Worm (Caenorhabditis elegans) whole organism, young adult: Measurements from ENCODE around the gene F53B1.8.

Source experiments
- B0035.1 ChIP-seq: sonication (generic microtip); optimal IDR thresholded peaks from 2 replicates; lab custom pipeline; 2016; ENCODE audit warnings: missing genetic modification characterization, mild to moderate bottlenecking, missing compliant biosample characterization, missing genotype, missing genetic modification reagents
- B0261.1 ChIP-seq: sonication (generic microtip); optimal IDR thresholded peaks from 2 replicates; lab custom pipeline; 2016; ENCODE audit warnings: mild to moderate bottlenecking, missing genetic modification characterization, moderate library complexity, missing compliant biosample characterization
- C06A6.2 ChIP-seq: fragments of 200-800 bp; sonication (Bioruptor generic); conservative IDR thresholded peaks from 2 replicates; pipeline ENCODE4 v1.3.6; 2022; ENCODE audit warnings: missing genetic modification characterization, missing compliant biosample characterization
- D2030.7 ChIP-seq: fragments of 200-800 bp; sonication (Bioruptor generic); IDR thresholded peaks from 2 replicates; pipeline ENCODE4 v1.3.6; 2022; ENCODE audit warnings: missing genetic modification reagents, missing genetic modification characterization, missing compliant biosample characterization
- F22D6.2 ChIP-seq: sonication (generic microtip); optimal IDR thresholded peaks from 2 replicates; lab custom pipeline; 2016; ENCODE audit warnings: mild to moderate bottlenecking, missing genetic modification characterization, missing compliant biosample characterization
- F23B12.7 ChIP-seq: sonication (generic microtip); optimal IDR thresholded peaks from 2 replicates; lab custom pipeline; 2017; ENCODE audit warnings: missing genetic modification characterization, mild to moderate bottlenecking, missing compliant biosample characterization, antibody characterized with exemption, moderate library complexity; ENCODE audit not compliant: insufficient read depth
- F33H1.4 ChIP-seq: fragments of 200-800 bp; sonication (Bioruptor generic); IDR thresholded peaks from 2 replicates; pipeline ENCODE4 v1.3.6; 2022; ENCODE audit warnings: missing genetic modification reagents, missing genetic modification characterization, missing compliant biosample characterization
- F39B2.1 ChIP-seq: fragments of 200-800 bp; sonication (Bioruptor generic); IDR thresholded peaks from 2 replicates; pipeline ENCODE4 v1.3.6; 2022; ENCODE audit warnings: missing genetic modification reagents, missing genetic modification characterization, missing compliant biosample characterization
- T26A5.8 ChIP-seq: sonication (generic microtip); optimal IDR thresholded peaks from 2 replicates; lab custom pipeline; 2016; ENCODE audit warnings: missing genetic modification characterization, missing compliant biosample characterization
- Y79H2A.3 ChIP-seq: fragments of 200-800 bp; sonication (Bioruptor generic); conservative IDR thresholded peaks from 2 replicates; pipeline ENCODE4 v1.3.6; 2022; ENCODE audit warnings: missing genetic modification reagents, missing genetic modification characterization, missing compliant biosample characterization
- ama-1 ChIP-seq, 3 experiments: fragments of 150-350 bp in 1 of 3; sonication (generic microtip) in 2 of 3; optimal IDR thresholded peaks; 2 replicates each; lab custom pipeline; 2014 to 2018; ENCODE audit warnings: missing biosample characterization in 2 of 3, missing genetic modification characterization in 2 of 3, missing genetic modification reagents in 2 of 3
- atf-7 ChIP-seq: sonication (generic microtip); optimal IDR thresholded peaks from 2 replicates; lab custom pipeline; 2017; ENCODE audit warnings: mild to moderate bottlenecking, missing genetic modification characterization, missing compliant biosample characterization
- athp-1 ChIP-seq: sonication (generic microtip); optimal IDR thresholded peaks from 2 replicates; lab custom pipeline; 2017; ENCODE audit warnings: mild to moderate bottlenecking, missing genetic modification characterization, missing compliant biosample characterization
- ccch-3 ChIP-seq: fragments of 200-800 bp; sonication (Bioruptor generic); optimal IDR thresholded peaks from 2 replicates; lab custom pipeline; 2018; ENCODE audit warnings: mild to moderate bottlenecking, missing genetic modification characterization, missing compliant biosample characterization
- ceh-58 ChIP-seq: fragments of 200-800 bp; sonication (Bioruptor generic); IDR thresholded peaks from 2 replicates; pipeline ENCODE4 v1.3.6; 2022; ENCODE audit warnings: missing genetic modification characterization, missing compliant biosample characterization
- ceh-79 ChIP-seq: sonication (generic microtip); optimal IDR thresholded peaks from 2 replicates; lab custom pipeline; 2017; ENCODE audit warnings: mild to moderate bottlenecking, missing genetic modification characterization, missing compliant biosample characterization
- dox-1 ChIP-seq: fragments of 200-800 bp; sonication (Bioruptor generic); IDR thresholded peaks from 2 replicates; pipeline ENCODE4 v1.3.6; 2022; ENCODE audit warnings: missing genetic modification reagents, missing genetic modification characterization, missing compliant biosample characterization
- efl-1 ChIP-seq: fragments of 150-350 bp; optimal IDR thresholded peaks from 2 replicates; lab custom pipeline; 2014; ENCODE audit warnings: missing biosample characterization, missing genetic modification reagents, missing genetic modification characterization
- egl-18 ChIP-seq: fragments of 200-800 bp; sonication (Bioruptor generic); IDR thresholded peaks from 2 replicates; pipeline ENCODE4 v1.3.6; 2022; ENCODE audit warnings: missing genetic modification reagents, missing genetic modification characterization, missing compliant biosample characterization
- egl-44 ChIP-seq: fragments of 200-800 bp; sonication (Bioruptor generic); IDR thresholded peaks from 2 replicates; pipeline ENCODE4 v1.3.6; 2022; ENCODE audit warnings: missing genetic modification reagents, missing genetic modification characterization, missing compliant biosample characterization
- ets-4 ChIP-seq: fragments of 200-800 bp; sonication (Bioruptor generic); optimal IDR thresholded peaks from 2 replicates; lab custom pipeline; 2018; ENCODE audit warnings: mild to moderate bottlenecking, missing genetic modification characterization, missing compliant biosample characterization
- lag-1 ChIP-seq: fragments of 200-800 bp; sonication (Bioruptor generic); IDR thresholded peaks from 2 replicates; pipeline ENCODE4 v1.3.6; 2022; ENCODE audit warnings: missing genetic modification reagents, missing genetic modification characterization, missing compliant biosample characterization
- let-526 ChIP-seq: fragments of 200-800 bp; sonication (Bioruptor generic); IDR thresholded peaks from 2 replicates; pipeline ENCODE4 v1.3.6; 2022; ENCODE audit warnings: missing genetic modification reagents, missing genetic modification characterization, missing compliant biosample characterization
- lin-26 ChIP-seq: fragments of 200-800 bp; sonication (Bioruptor generic); IDR thresholded peaks from 2 replicates; pipeline ENCODE4 v1.3.6; 2022; ENCODE audit warnings: missing genetic modification reagents, missing genetic modification characterization, missing compliant biosample characterization
- madf-3 ChIP-seq: fragments of 200-800 bp; sonication (Bioruptor generic); IDR thresholded peaks from 2 replicates; pipeline ENCODE4 v1.3.6; 2022; ENCODE audit warnings: missing genetic modification reagents, missing genetic modification characterization, missing compliant biosample characterization
- mel-28 ChIP-seq: sonication (generic microtip); optimal IDR thresholded peaks from 2 replicates; lab custom pipeline; 2016; ENCODE audit warnings: borderline replicate concordance, mild to moderate bottlenecking, missing genetic modification characterization, missing compliant biosample characterization
- nfya-1 ChIP-seq: sonication (generic microtip); optimal IDR thresholded peaks from 2 replicates; lab custom pipeline; 2017; ENCODE audit warnings: antibody characterized with exemption, missing compliant biosample characterization, missing genetic modification characterization, borderline replicate concordance; ENCODE audit not compliant: insufficient read depth
- nfya-2 ChIP-seq: fragments of 200-800 bp; sonication (Bioruptor generic); IDR thresholded peaks from 2 replicates; pipeline ENCODE4 v1.3.6; 2022; ENCODE audit warnings: missing genetic modification reagents, missing genetic modification characterization, missing compliant biosample characterization
- nfyb-1 ChIP-seq: fragments of 200-800 bp; sonication (Bioruptor generic); IDR thresholded peaks from 2 replicates; pipeline ENCODE4 v1.3.6; 2022; ENCODE audit warnings: missing genetic modification reagents, missing genetic modification characterization, missing compliant biosample characterization
- nhr-120 ChIP-seq: fragments of 200-800 bp; sonication (Bioruptor generic); IDR thresholded peaks from 2 replicates; pipeline ENCODE4 v1.3.6; 2022; ENCODE audit warnings: missing genetic modification characterization, missing compliant biosample characterization
- nhr-179 ChIP-seq: sonication (generic microtip); optimal IDR thresholded peaks from 2 replicates; lab custom pipeline; 2016; ENCODE audit warnings: mild to moderate bottlenecking, missing genetic modification characterization, missing compliant biosample characterization
- nhr-27 ChIP-seq: fragments of 200-800 bp; sonication (Bioruptor generic); optimal IDR thresholded peaks from 2 replicates; lab custom pipeline; 2018; ENCODE audit warnings: mild to moderate bottlenecking, missing genetic modification characterization, moderate library complexity, missing compliant biosample characterization
- nhr-80 ChIP-seq: sonication (generic microtip); optimal IDR thresholded peaks from 2 replicates; lab custom pipeline; 2016; ENCODE audit warnings: missing genetic modification characterization, missing compliant biosample characterization
- pbrm-1 ChIP-seq: fragments of 200-800 bp; sonication (Bioruptor generic); IDR thresholded peaks from 2 replicates; pipeline ENCODE4 v1.3.6; 2022; ENCODE audit warnings: missing genetic modification reagents, missing genetic modification characterization, missing compliant biosample characterization
- pha-4 ChIP-seq: fragments of 150-350 bp; sonication (generic microtip); optimal IDR thresholded peaks from 2 replicates; lab custom pipeline; 2014; ENCODE audit warnings: missing biosample characterization, missing genetic modification reagents, missing genetic modification characterization
- rcor-1 ChIP-seq: fragments of 200-800 bp; sonication (Bioruptor generic); IDR thresholded peaks from 2 replicates; pipeline ENCODE4 v1.3.6; 2022; ENCODE audit warnings: missing genetic modification reagents, missing genetic modification characterization, missing compliant biosample characterization
- repo-1 ChIP-seq: sonication (generic microtip); optimal IDR thresholded peaks from 2 replicates; lab custom pipeline; 2017; ENCODE audit warnings: mild to moderate bottlenecking, missing genetic modification characterization, missing compliant biosample characterization
- sptf-2 ChIP-seq: fragments of 200-800 bp; sonication (Bioruptor generic); optimal IDR thresholded peaks from 2 replicates; lab custom pipeline; 2018; ENCODE audit warnings: mild to moderate bottlenecking, missing genetic modification characterization, missing compliant biosample characterization
- tbx-9 ChIP-seq: sonication (generic microtip); optimal IDR thresholded peaks from 2 replicates; lab custom pipeline; 2016; ENCODE audit warnings: borderline replicate concordance, missing genetic modification characterization, inconsistent platforms, missing compliant biosample characterization
- tlf-1 ChIP-seq: fragments of 200-800 bp; sonication (Bioruptor generic); optimal IDR thresholded peaks from 2 replicates; lab custom pipeline; 2018; ENCODE audit warnings: mild to moderate bottlenecking, missing genetic modification characterization, missing compliant biosample characterization
- unc-130 ChIP-seq: sonication (generic microtip); optimal IDR thresholded peaks from 2 replicates; lab custom pipeline; 2016; ENCODE audit warnings: missing genetic modification reagents, missing genetic modification characterization, missing compliant biosample characterization
- xnd-1 ChIP-seq: sonication (generic microtip); optimal IDR thresholded peaks from 2 replicates; lab custom pipeline; 2016; ENCODE audit warnings: missing genotype, missing genetic modification reagents, missing genetic modification characterization, missing compliant biosample characterization
- zim-3 ChIP-seq: sonication (generic microtip); optimal IDR thresholded peaks from 2 replicates; lab custom pipeline; 2017; ENCODE audit warnings: mild to moderate bottlenecking, missing genetic modification characterization, moderate library complexity, missing compliant biosample characterization

Gene F53B1.8

DNA sequence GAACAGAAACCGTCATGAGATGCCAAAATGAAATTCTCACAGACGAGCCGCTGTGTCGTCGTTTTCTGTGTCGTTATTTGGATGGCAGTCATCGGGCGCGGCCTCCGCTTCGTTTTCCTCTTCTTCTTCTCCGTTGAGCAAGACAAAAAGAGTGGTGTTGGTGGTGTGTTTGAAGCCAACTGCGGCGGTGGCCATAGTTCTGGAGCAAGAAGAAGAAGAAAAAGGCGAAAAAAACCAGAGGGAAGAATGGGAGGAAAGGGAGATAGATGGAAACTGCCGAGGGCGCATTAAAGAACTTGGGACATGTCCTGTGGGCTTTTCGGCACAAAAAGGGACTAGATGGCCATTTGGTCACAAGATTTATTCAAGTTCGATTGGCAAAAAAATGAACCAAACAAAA, 1.6 kb upstream of the F53B1.8 start, which contains the start of gene F53B1.9:
F53B1.9 (minus strand) TSS at position 195 of the 400 bp plus-strand sequence.
- TF ChIP-seq F33H1.4 (GFP tag; lab: Robert Waterston, UW): no peak
- no peak for TF ChIP-seq nfya-1 (tag; lab: Kevin White, UChicago)
- TF ChIP-seq mel-28: no peak
- no peak for TF ChIP-seq lin-26 (GFP tag; lab: Robert Waterston, UW)
- no peak for TF ChIP-seq T26A5.8 (tag; lab: Kevin White, UChicago)
- TF ChIP-seq F23B12.7: no peak
- TF ChIP-seq tlf-1 (GFP tag; lab: Kevin White, UChicago): no peak
- no peak for TF ChIP-seq B0035.1
- no peak for TF ChIP-seq nhr-80 (tag; lab: Kevin White, UChicago)
- no peak for TF ChIP-seq nhr-120 (GFP tag; lab: Robert Waterston, UW)
- no peak for TF ChIP-seq ccch-3
- TF ChIP-seq, all 124 proteins: peak for 0

DNA sequence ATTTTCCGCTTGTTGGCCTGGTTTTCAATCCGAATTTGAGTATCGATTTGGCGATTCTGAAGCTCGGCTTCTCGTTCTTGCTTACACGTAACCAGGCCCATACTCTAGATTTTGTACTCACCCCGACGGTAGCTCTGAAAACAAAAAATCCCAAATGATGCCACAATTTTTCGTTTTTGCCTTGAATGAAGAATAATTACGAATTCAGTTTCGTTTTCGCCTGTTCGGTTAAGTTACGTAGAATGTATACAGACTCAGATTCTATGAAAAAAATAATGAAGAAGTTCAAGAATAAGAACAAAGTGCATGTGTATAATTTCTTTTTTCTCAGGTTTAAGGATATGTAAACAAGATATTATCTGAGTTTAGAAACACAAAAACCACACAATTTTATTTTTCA, 9.1 kb downstream of the F53B1.8 start, which contains the start of gene gpa-5:
gpa-5 (minus strand) TSS at position 101 of the 400 bp plus-strand sequence.
- TF ChIP-seq C06A6.2 (GFP tag; lab: Robert Waterston, UW) (no peak), lag-1 (GFP tag; lab: Robert Waterston, UW) (no peak), egl-44 (GFP tag; lab: Robert Waterston, UW) (no peak), B0261.1 (tag; lab: Kevin White, UChicago) (no peak), Y79H2A.3 (GFP tag; lab: Robert Waterston, UW) (no peak), F22D6.2 (no peak), pha-4 (tag; lab: Kevin White, UChicago) (no peak), sptf-2 (no peak), nfya-2 (GFP tag; lab: Robert Waterston, UW) (no peak), unc-130 (GFP tag; lab: Kevin White, UChicago) (no peak), tbx-9 (tag; lab: Kevin White, UChicago) (no peak), athp-1 (tag; lab: Kevin White, UChicago) (no peak), nhr-179 (no peak), madf-3 (GFP tag; lab: Robert Waterston, UW) (no peak), egl-18 (GFP tag; lab: Robert Waterston, UW) (no peak), repo-1 (tag; lab: Kevin White, UChicago) (no peak)

DNA sequence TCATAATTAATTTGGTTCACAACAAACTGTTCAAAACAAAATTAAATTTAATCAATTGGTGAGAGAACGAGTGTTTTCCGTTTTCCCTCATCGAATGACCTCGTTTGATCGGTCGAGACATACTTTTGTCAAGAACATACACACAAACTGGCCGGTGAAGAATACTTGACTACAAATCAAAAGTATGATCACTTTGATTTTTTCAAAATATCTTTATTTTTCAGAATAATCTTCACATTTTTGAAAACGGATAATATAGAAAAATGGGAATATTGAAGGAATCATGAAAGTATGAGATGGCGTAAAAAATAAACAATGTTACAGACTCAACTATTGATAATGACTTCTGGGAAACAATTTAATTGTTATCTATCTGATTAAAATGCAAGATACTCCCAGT, 11.9 kb downstream of the F53B1.8 start, which contains the start of gene swip-10:
swip-10 (minus strand) TSS at position 101 of the 400 bp plus-strand sequence.
- TF ChIP-seq ccch-3 (no peak), F22D6.2 (no peak), pbrm-1 (no peak)
- TF ChIP-seq, all 124 proteins: peak for 0

DNA sequence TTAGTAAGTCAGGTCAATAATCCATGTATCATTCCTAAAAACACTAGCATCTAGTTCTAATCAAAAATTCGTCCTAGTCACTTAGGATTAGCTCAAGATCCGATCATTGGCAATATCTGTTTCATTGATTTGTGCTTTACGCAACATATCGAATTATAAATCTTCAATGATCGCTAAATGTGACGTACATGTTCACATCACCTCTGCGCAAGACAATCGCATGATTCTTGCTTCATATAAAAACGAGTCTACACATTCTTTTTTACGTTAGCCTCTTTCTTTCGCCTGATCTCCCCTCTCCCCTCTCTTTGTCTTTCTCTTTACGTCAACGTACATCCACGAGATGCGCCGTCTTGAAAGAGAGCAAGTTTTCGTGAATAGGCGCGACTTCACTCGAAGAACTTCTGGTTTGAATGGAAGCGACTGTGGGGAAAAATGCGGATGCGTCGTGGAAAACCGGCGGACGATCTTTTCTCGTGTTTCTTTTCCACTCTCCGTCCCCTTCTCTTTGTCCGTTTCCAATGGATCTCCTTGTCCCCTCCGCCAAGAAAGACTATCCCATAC, 13.7 kb downstream of the F53B1.8 start:
- TF ChIP-seq ceh-58 (GFP tag; lab: Robert Waterston, UW) (0 out of 2 replicates have a peak, but pooled peaks have one; percentile 40), rcor-1 (no peak), dox-1 (GFP tag; lab: Robert Waterston, UW) (peak; percentile 47; the same call in 1 of the 2 replicates), egl-18 (GFP tag; lab: Robert Waterston, UW) (no peak), F39B2.1 (GFP tag; lab: Robert Waterston, UW) (no peak)

DNA sequence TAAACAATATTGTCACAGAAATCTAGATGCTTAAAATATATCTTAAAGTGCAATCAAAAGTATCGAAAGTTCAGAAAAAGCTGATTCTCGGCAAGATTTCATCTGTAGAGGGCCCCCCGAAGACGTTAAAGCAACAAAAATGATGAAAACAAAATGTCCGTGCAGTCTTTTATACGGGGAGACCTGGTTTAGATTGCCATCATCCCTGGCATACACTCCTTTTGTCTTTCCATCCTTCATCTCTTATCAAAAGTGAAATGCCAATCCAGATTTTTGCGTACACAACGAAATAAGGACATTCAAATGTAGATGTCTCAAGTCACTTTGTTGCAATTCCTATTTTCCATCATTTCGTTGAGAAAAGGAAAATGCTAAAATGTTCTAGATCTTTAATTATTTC, 15.9 kb downstream of the F53B1.8 start:
- no peak for TF ChIP-seq nfyb-1 (GFP tag; lab: Robert Waterston, UW)
- no peak for TF ChIP-seq D2030.7
- no peak for TF ChIP-seq ets-4 (GFP tag; lab: Kevin White, UChicago)
- TF ChIP-seq zim-3: no peak
- TF ChIP-seq ccch-3: no peak
- TF ChIP-seq atf-7 (tag; lab: Kevin White, UChicago): no peak
- no peak for TF ChIP-seq ceh-79 (tag; lab: Kevin White, UChicago)
- no peak for TF ChIP-seq nhr-27 (tag; lab: Kevin White, UChicago)
- TF ChIP-seq let-526 (GFP tag; lab: Robert Waterston, UW): no peak
- TF ChIP-seq tlf-1 (GFP tag; lab: Kevin White, UChicago): no peak
- TF ChIP-seq rcor-1: no peak
- TF ChIP-seq ama-1 (optimal IDR thresholded peaks at IDR 0.05; lab: Kevin White, UChicago): no peak
- no peak for TF ChIP-seq ama-1 (GFP tag; optimal IDR thresholded peaks at IDR 0.05; lab: Kevin White, UChicago)
- TF ChIP-seq efl-1: no peak
- TF ChIP-seq xnd-1 (tag; lab: Kevin White, UChicago): no peak
